Fruit fly (Drosophila melanogaster) whole organism, embryonic: Measurements from ENCODE around the gene Kr-h1.

ENCODE experiments used
- CG11696 ChIP-seq: fragments of 200-800 bp; sonication (Bioruptor generic); IDR thresholded peaks from 2 replicates; pipeline ENCODE4 v1.3.6; 2022; ENCODE audit warnings: missing biosample characterization, missing genetic modification characterization
- CG2199 ChIP-seq: fragments of 200-800 bp; sonication (Bioruptor generic); IDR thresholded peaks from 3 replicates; pipeline ENCODE4 v1.3.6; 2022; ENCODE audit warnings: missing biosample characterization, missing genetic modification characterization
- CG32767 ChIP-seq: fragments of 200-800 bp; sonication (Bioruptor generic); IDR thresholded peaks from 2 replicates; pipeline ENCODE4 v1.3.6; 2022; ENCODE audit warnings: missing biosample characterization, missing genetic modification characterization
- CG4854 ChIP-seq: fragments of 200-800 bp; sonication (Bioruptor generic); optimal IDR thresholded peaks from 2 replicates; lab custom pipeline; 2016; ENCODE audit warnings: missing biosample characterization, missing genetic modification characterization, inconsistent platforms
- HLH3B ChIP-seq: fragments of 200-800 bp; sonication (Bioruptor generic); IDR thresholded peaks from 2 replicates; pipeline ENCODE4 v1.3.6; 2022; ENCODE audit warnings: missing biosample characterization, missing genetic modification characterization
- Lim3 ChIP-seq: fragments of 200-800 bp; sonication (Bioruptor generic); IDR thresholded peaks from 2 replicates; pipeline ENCODE4 v1.3.6; 2022; ENCODE audit warnings: missing biosample characterization, missing genetic modification characterization
- MESR4 ChIP-seq: fragments of 200-800 bp; sonication (Bioruptor generic); optimal IDR thresholded peaks from 2 replicates; lab custom pipeline; 2018; ENCODE audit warnings: missing biosample characterization, mild to moderate bottlenecking, missing genetic modification characterization, moderate library complexity
- Tbp ChIP-seq: fragments of >200 bp; optimal IDR thresholded peaks from 2 replicates; lab custom pipeline; 2018; ENCODE audit warnings: missing biosample characterization, missing genetic modification characterization
- tna ChIP-seq: fragments of 200-800 bp; sonication (Bioruptor generic); IDR thresholded peaks from 2 replicates; pipeline ENCODE4 v1.3.6; 2022; ENCODE audit warnings: missing biosample characterization, missing genetic modification characterization; ENCODE audit not compliant: partially characterized antibody
- trh ChIP-seq: fragments of 200-800 bp; sonication (Bioruptor generic); optimal IDR thresholded peaks from 2 replicates; lab custom pipeline; 2016; ENCODE audit warnings: missing biosample characterization, missing genetic modification characterization
- ttk ChIP-seq: fragments of 200-800 bp; sonication (Bioruptor generic); IDR thresholded peaks from 2 replicates; pipeline ENCODE4 v2.1.2; 2022; ENCODE audit warnings: missing biosample characterization, missing genetic modification characterization

DNA sequence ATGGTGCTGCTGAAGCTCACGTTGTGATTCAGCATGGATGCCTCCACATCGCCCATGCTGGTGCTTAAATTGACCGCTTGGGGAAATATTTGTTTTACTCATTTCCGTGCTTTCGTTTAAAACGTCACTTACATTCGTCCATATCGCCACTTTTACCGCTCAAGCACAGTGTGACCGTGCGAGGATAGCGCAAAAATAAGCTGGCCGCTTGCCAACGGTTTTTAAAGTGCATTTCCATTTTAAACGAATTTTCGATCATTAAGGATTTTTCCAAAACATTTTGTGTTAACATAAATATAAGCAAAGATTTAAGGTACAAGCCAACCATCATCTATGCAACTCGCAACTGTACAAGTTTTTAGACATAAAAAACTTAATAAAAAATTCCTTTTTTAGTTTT lies 45.1 kb downstream of the Kr-h1 start, which contains the start of gene WDR79:
- TF ChIP-seq tna: no peak
- TF ChIP-seq CG4854 (GFP tag; lab: Kevin White, UChicago): no peak
- TF ChIP-seq HLH3B (GFP tag; lab: Robert Waterston, UW): no peak
- no peak for TF ChIP-seq CG11696 (GFP tag; lab: Robert Waterston, UW)
- TF ChIP-seq Lim3 (GFP tag; lab: Robert Waterston, UW): no peak
- peak; percentile 16 for TF ChIP-seq MESR4 (GFP tag; lab: Kevin White, UChicago)
- TF ChIP-seq ttk (GFP tag; lab: Robert Waterston, UW): no peak
- no peak for TF ChIP-seq trh
- no peak for TF ChIP-seq CG32767 (GFP tag; lab: Robert Waterston, UW)
- no peak for TF ChIP-seq CG2199 (GFP tag; lab: Robert Waterston, UW)
- TF ChIP-seq Tbp (GFP tag; lab: Kevin White, UChicago): no peak
